Fruit fly (Drosophila melanogaster) whole organism, prepupa: ENCODE data around the gene DCTN6-p27.
A peak's percentile ranks its signal among the peaks of the same experiment; 100 is the strongest.

Experiments used
- Blimp-1 ChIP-seq: fragments of 200-800 bp; sonication (Bioruptor generic); optimal IDR thresholded peaks from 3 replicates; lab custom pipeline; 2017; ENCODE audit warnings: missing biosample characterization, missing genetic modification characterization, mild to moderate bottlenecking, moderate library complexity, missing genetic modification reagents
- CG10669 ChIP-seq: fragments of 200-800 bp; sonication (Bioruptor generic); optimal IDR thresholded peaks from 3 replicates; lab custom pipeline; 2018; ENCODE audit warnings: missing biosample characterization, mild to moderate bottlenecking, missing genetic modification characterization, moderate library complexity
- CG11762 ChIP-seq: fragments of 200-800 bp; sonication (Bioruptor generic); optimal IDR thresholded peaks from 3 replicates; lab custom pipeline; 2016; ENCODE audit warnings: missing biosample characterization, missing genetic modification characterization; ENCODE audit not compliant: insufficient read depth
- CG11902 ChIP-seq: fragments of 200-800 bp; sonication (Bioruptor generic); optimal IDR thresholded peaks from 3 replicates; lab custom pipeline; 2016; ENCODE audit warnings: missing biosample characterization, missing genetic modification characterization
- CG15336 ChIP-seq: fragments of 200-800 bp; sonication (Bioruptor generic); IDR thresholded peaks from 2 replicates; pipeline ENCODE4 v1.3.6; 2022; ENCODE audit warnings: missing biosample characterization, missing genetic modification characterization
- CG1621 ChIP-seq: fragments of 200-800 bp; sonication (Bioruptor generic); optimal IDR thresholded peaks from 3 replicates; lab custom pipeline; 2018; ENCODE audit warnings: missing biosample characterization, mild to moderate bottlenecking, missing genetic modification characterization
- CG16779 ChIP-seq: fragments of 200-800 bp; sonication (Bioruptor generic); optimal IDR thresholded peaks from 3 replicates; lab custom pipeline; 2017; ENCODE audit warnings: missing biosample characterization, mild to moderate bottlenecking, missing genetic modification characterization
- CG3032 ChIP-seq: fragments of 200-800 bp; optimal IDR thresholded peaks from 2 replicates; lab custom pipeline; 2019; ENCODE audit warnings: missing biosample characterization, mild to moderate bottlenecking, missing genetic modification characterization, moderate library complexity
- CG32006 ChIP-seq: fragments of 200-800 bp; sonication (Bioruptor generic); optimal IDR thresholded peaks from 3 replicates; lab custom pipeline; 2017; ENCODE audit warnings: missing biosample characterization, mild to moderate bottlenecking, missing genetic modification characterization
- CG34406 ChIP-seq: fragments of 200-800 bp; sonication (Bioruptor generic); optimal IDR thresholded peaks from 3 replicates; lab custom pipeline; 2016; ENCODE audit warnings: missing biosample characterization, missing genetic modification characterization
- CG3919 ChIP-seq: fragments of 200-800 bp; sonication (Bioruptor generic); optimal IDR thresholded peaks from 3 replicates; lab custom pipeline; 2016; ENCODE audit warnings: missing biosample characterization, missing genetic modification characterization
- CG4318 ChIP-seq: fragments of 200-800 bp; sonication (Bioruptor generic); optimal IDR thresholded peaks from 3 replicates; lab custom pipeline; 2017; ENCODE audit warnings: missing biosample characterization, mild to moderate bottlenecking, missing genetic modification characterization
- CG6276 ChIP-seq: fragments of 200-800 bp; sonication (Bioruptor generic); optimal IDR thresholded peaks from 2 replicates; lab custom pipeline; 2017; ENCODE audit warnings: missing biosample characterization, mild to moderate bottlenecking, missing genetic modification characterization
- CG6808 ChIP-seq: fragments of 200-800 bp; sonication (Bioruptor generic); optimal IDR thresholded peaks from 3 replicates; lab custom pipeline; 2017; ENCODE audit warnings: missing biosample characterization, missing genetic modification characterization, mild to moderate bottlenecking, moderate library complexity, missing genetic modification reagents
- CG6854 ChIP-seq: fragments of 200-800 bp; sonication (Bioruptor generic); optimal IDR thresholded peaks from 2 replicates; lab custom pipeline; 2017; ENCODE audit warnings: missing biosample characterization, mild to moderate bottlenecking, missing genetic modification characterization
- CG7368 ChIP-seq: fragments of 200-800 bp; sonication (Bioruptor generic); optimal IDR thresholded peaks from 3 replicates; lab custom pipeline; 2016; ENCODE audit warnings: missing biosample characterization, missing genetic modification characterization
- CG8319 ChIP-seq: fragments of 200-800 bp; sonication (Bioruptor generic); optimal IDR thresholded peaks from 3 replicates; lab custom pipeline; 2016; ENCODE audit warnings: missing biosample characterization, missing genetic modification characterization
- CG8632 ChIP-seq: fragments of 200-800 bp; sonication (Bioruptor generic); optimal IDR thresholded peaks from 3 replicates; lab custom pipeline; 2016; ENCODE audit warnings: missing biosample characterization, missing genetic modification characterization
- CG9139 ChIP-seq: fragments of 200-800 bp; sonication (Bioruptor generic); optimal IDR thresholded peaks from 3 replicates; lab custom pipeline; 2017; ENCODE audit warnings: missing biosample characterization, mild to moderate bottlenecking, missing genetic modification characterization
- Eip75B ChIP-seq: fragments of 200-800 bp; sonication (Bioruptor generic); optimal IDR thresholded peaks from 3 replicates; lab custom pipeline; 2016; ENCODE audit warnings: missing biosample characterization, missing genetic modification characterization
- Eip78C ChIP-seq: fragments of 200-800 bp; sonication (Bioruptor generic); peaks from one replicate; lab custom pipeline; 2016; ENCODE audit warnings: missing biosample characterization, missing genetic modification characterization
- Eip93F ChIP-seq: fragments of 200-800 bp; sonication (Bioruptor generic); optimal IDR thresholded peaks from 2 replicates; lab custom pipeline; 2016; ENCODE audit warnings: missing biosample characterization, mild to moderate bottlenecking, missing genetic modification characterization
- Ets21C ChIP-seq: fragments of 200-800 bp; sonication (Bioruptor generic); optimal IDR thresholded peaks from 3 replicates; lab custom pipeline; 2016; ENCODE audit warnings: missing biosample characterization, missing genetic modification characterization
- Ets96B ChIP-seq: fragments of 200-800 bp; optimal IDR thresholded peaks from 2 replicates; lab custom pipeline; 2019; ENCODE audit warnings: missing biosample characterization, mild to moderate bottlenecking, missing genetic modification characterization, moderate library complexity
- Gug ChIP-seq: fragments of 200-800 bp; sonication (Bioruptor generic); IDR thresholded peaks from 2 replicates; pipeline ENCODE4 v1.3.6; 2022; ENCODE audit warnings: missing biosample characterization, missing genetic modification characterization
- Hr39 ChIP-seq: fragments of 200-800 bp; sonication (Bioruptor generic); optimal IDR thresholded peaks from 2 replicates; lab custom pipeline; 2016; ENCODE audit warnings: missing biosample characterization, missing genetic modification characterization
- Lpt ChIP-seq: fragments of 200-800 bp; sonication (Bioruptor generic); optimal IDR thresholded peaks from 3 replicates; lab custom pipeline; 2016; ENCODE audit warnings: missing biosample characterization, missing genetic modification characterization
- OdsH ChIP-seq: fragments of 200-800 bp; sonication (Bioruptor generic); optimal IDR thresholded peaks from 3 replicates; lab custom pipeline; 2016; ENCODE audit warnings: missing biosample characterization, missing genetic modification characterization
- Smox ChIP-seq: fragments of 200-800 bp; sonication (Bioruptor generic); optimal IDR thresholded peaks from 3 replicates; lab custom pipeline; 2016; ENCODE audit warnings: missing biosample characterization, missing genetic modification characterization
- Sox102F ChIP-seq: fragments of 200-800 bp; sonication (Bioruptor generic); optimal IDR thresholded peaks from 2 replicates; lab custom pipeline; 2016; ENCODE audit warnings: missing biosample characterization, mild to moderate bottlenecking, missing genetic modification characterization
- Sox14 ChIP-seq: fragments of 200-800 bp; sonication (Bioruptor generic); optimal IDR thresholded peaks from 3 replicates; lab custom pipeline; 2016; ENCODE audit warnings: missing biosample characterization, missing genetic modification characterization
- Sox15 ChIP-seq: fragments of 200-800 bp; sonication (Bioruptor generic); optimal IDR thresholded peaks from 3 replicates; lab custom pipeline; 2016; ENCODE audit warnings: missing biosample characterization, missing genetic modification characterization
- achi ChIP-seq: fragments of 200-800 bp; sonication (Bioruptor generic); optimal IDR thresholded peaks from 3 replicates; lab custom pipeline; 2016; ENCODE audit warnings: missing biosample characterization, missing genetic modification characterization
- acj6 ChIP-seq: fragments of 200-800 bp; sonication (Bioruptor generic); optimal IDR thresholded peaks from 3 replicates; lab custom pipeline; 2016; ENCODE audit warnings: missing biosample characterization, missing genetic modification characterization
- cyc ChIP-seq: fragments of 200-800 bp; sonication (Bioruptor generic); optimal IDR thresholded peaks from 3 replicates; lab custom pipeline; 2016; ENCODE audit warnings: missing biosample characterization, missing genetic modification characterization
- dac ChIP-seq: fragments of 200-800 bp; sonication (Bioruptor generic); optimal IDR thresholded peaks from 2 replicates; lab custom pipeline; 2017; ENCODE audit warnings: missing biosample characterization, mild to moderate bottlenecking, missing genetic modification characterization
- dsx ChIP-seq: fragments of 200-800 bp; optimal IDR thresholded peaks from 3 replicates; lab custom pipeline; 2019; ENCODE audit warnings: missing biosample characterization, mild to moderate bottlenecking, missing genetic modification characterization, moderate library complexity; ENCODE audit not compliant: poor library complexity, severe bottlenecking
- eg ChIP-seq: fragments of 200-800 bp; sonication (Bioruptor generic); IDR thresholded peaks from 3 replicates; pipeline ENCODE4 v1.3.6; 2022; ENCODE audit warnings: missing biosample characterization, missing genetic modification characterization
- fd85E ChIP-seq: fragments of 200-800 bp; sonication (Bioruptor generic); optimal IDR thresholded peaks from 3 replicates; lab custom pipeline; 2016; ENCODE audit warnings: missing biosample characterization, missing genetic modification characterization
- fkh ChIP-seq: fragments of 200-800 bp; sonication (Bioruptor generic); optimal IDR thresholded peaks from 3 replicates; lab custom pipeline; 2017; ENCODE audit warnings: missing biosample characterization, mild to moderate bottlenecking, missing genetic modification characterization, moderate library complexity
- net ChIP-seq: fragments of 200-800 bp; sonication (Bioruptor generic); optimal IDR thresholded peaks from 3 replicates; lab custom pipeline; 2016; ENCODE audit warnings: missing biosample characterization, missing genetic modification characterization
- pdm3 ChIP-seq: fragments of 200-800 bp; sonication (Bioruptor generic); optimal IDR thresholded peaks from 3 replicates; lab custom pipeline; 2016; ENCODE audit warnings: missing biosample characterization, missing genetic modification characterization
- salr ChIP-seq, 2 experiments: fragments of 200-800 bp; sonication (Bioruptor generic); optimal IDR thresholded peaks; 3 replicates each; lab custom pipeline; 2016 to 2018; ENCODE audit warnings: missing biosample characterization in 2 of 2, missing genetic modification characterization in 2 of 2, mild to moderate bottlenecking in 1 of 2
- spab ChIP-seq: fragments of 200-800 bp; sonication (Bioruptor generic); optimal IDR thresholded peaks from 2 replicates; lab custom pipeline; 2017; ENCODE audit warnings: missing biosample characterization, mild to moderate bottlenecking, missing genetic modification characterization, missing genetic modification reagents
- ss ChIP-seq, 2 experiments: fragments of 200-800 bp; sonication (Bioruptor generic); optimal IDR thresholded peaks; 2 replicates in 1 of 2; 3 replicates in 1 of 2; lab custom pipeline; 2017 to 2018; ENCODE audit warnings: mild to moderate bottlenecking in 2 of 2, missing biosample characterization in 2 of 2, missing genetic modification characterization in 2 of 2, moderate library complexity in 1 of 2
- svp ChIP-seq: fragments of 200-800 bp; sonication (Bioruptor generic); peaks from one replicate; lab custom pipeline; 2016; ENCODE audit warnings: missing biosample characterization, missing genetic modification characterization
- topi ChIP-seq: fragments of 200-800 bp; sonication (Bioruptor generic); optimal IDR thresholded peaks from 3 replicates; lab custom pipeline; 2016; ENCODE audit warnings: missing biosample characterization, missing genetic modification characterization
- vri ChIP-seq: fragments of 200-800 bp; sonication (Bioruptor generic); optimal IDR thresholded peaks from 3 replicates; lab custom pipeline; 2016; ENCODE audit warnings: missing biosample characterization, mild to moderate bottlenecking, missing genetic modification characterization

The DCTN6-p27 gene

dm6 chr2L:19134366-19134689 lies 2.2 kb downstream of the DCTN6-p27 start:
- TF ChIP-seq eg (GFP tag; lab: Robert Waterston, UW) (0 out of 3 replicates have a peak, but pooled peaks have one; percentile 4), salr (GFP tag; optimal IDR thresholded peaks at IDR 0.05; lab: Kevin White, UChicago) (no peak), Eip78C (peak; percentile 60), Hr39 (GFP tag; lab: Kevin White, UChicago) (peak; percentile 2), CG15336 (GFP tag; lab: Robert Waterston, UW) (no peak)

dm6 chr2L:19134814-19135523 lies 2.8 kb downstream of the DCTN6-p27 start, which contains the start of gene Polr1D:
Gene Polr1D, minus strand, starts transcription at chr2L:19135233.
- no peak for TF ChIP-seq fd85E (GFP tag; lab: Kevin White, UChicago)
- TF ChIP-seq Lpt, result peak; percentile 50
- TF ChIP-seq ss (GFP tag; optimal IDR thresholded peaks at IDR 0.05; lab: Kevin White, UChicago), result peak; percentile 26 to 71
- no peak for TF ChIP-seq CG15336 (GFP tag; lab: Robert Waterston, UW)
- peak; percentile 14 for TF ChIP-seq Eip75B (GFP tag; lab: Kevin White, UChicago)
- peak; percentile 39 for TF ChIP-seq CG34406 (GFP tag; lab: Kevin White, UChicago)
- no peak for TF ChIP-seq Hr39 (GFP tag; lab: Kevin White, UChicago)
- TF ChIP-seq CG8632, result no peak
- TF ChIP-seq CG8319 (GFP tag; lab: Kevin White, UChicago), result no peak
- peak; percentile 28 for TF ChIP-seq Blimp-1 (GFP tag; lab: Kevin White, UChicago)
- TF ChIP-seq CG3919 (GFP tag; lab: Kevin White, UChicago), result peak; percentile 51
- TF ChIP-seq achi (GFP tag; lab: Kevin White, UChicago), result peak; percentile 60
- peak; percentile 49 for TF ChIP-seq OdsH (GFP tag; lab: Kevin White, UChicago)
- no peak for TF ChIP-seq Gug (GFP tag; lab: Robert Waterston, UW)
- no peak for TF ChIP-seq Sox102F (GFP tag; lab: Kevin White, UChicago)
- peak; percentile 48 for TF ChIP-seq Smox
- peak; percentile 38 for TF ChIP-seq CG32006 (GFP tag; lab: Kevin White, UChicago)
- peak; percentile 95 for TF ChIP-seq vri
- TF ChIP-seq CG3032 (tag; lab: Kevin White, UChicago), result no peak
- TF ChIP-seq salr (GFP tag; optimal IDR thresholded peaks at IDR 0.05; lab: Kevin White, UChicago), result peak in 1 of 2 experiments; percentile 26
- no peak for TF ChIP-seq pdm3
- TF ChIP-seq svp (GFP tag; lab: Kevin White, UChicago), result peak; percentile 84
- TF ChIP-seq Eip93F (GFP tag; lab: Kevin White, UChicago), result no peak
- TF ChIP-seq CG7368 (GFP tag; lab: Kevin White, UChicago), result no peak
- no peak for TF ChIP-seq CG6276 (GFP tag; lab: Kevin White, UChicago)
- no peak for TF ChIP-seq CG4318 (GFP tag; lab: Kevin White, UChicago)
- TF ChIP-seq Ets21C (GFP tag; lab: Kevin White, UChicago), result no peak
- TF ChIP-seq acj6 (GFP tag; lab: Kevin White, UChicago), result no peak
- peak; percentile 26 for TF ChIP-seq CG6808 (GFP tag; lab: Kevin White, UChicago)
- peak; percentile 48 for TF ChIP-seq dsx
- TF ChIP-seq CG11762 (GFP tag; lab: Kevin White, UChicago), result no peak
- TF ChIP-seq topi (GFP tag; lab: Kevin White, UChicago), result peak; percentile 48
- TF ChIP-seq Ets96B, result peak; percentile 54
- peak; percentile 26 for TF ChIP-seq CG11902
- TF ChIP-seq net (GFP tag; lab: Kevin White, UChicago), result no peak
- peak; percentile 33 for TF ChIP-seq cyc (GFP tag; lab: Kevin White, UChicago)
- peak; percentile 26 for TF ChIP-seq spab (GFP tag; lab: Kevin White, UChicago)
- TF ChIP-seq CG10669 (GFP tag; lab: Kevin White, UChicago), result no peak
- no peak for TF ChIP-seq CG16779 (tag; lab: Kevin White, UChicago)
- peak; percentile 47 for TF ChIP-seq CG6854
- peak; percentile 10 for TF ChIP-seq Sox14
- TF ChIP-seq eg (GFP tag; lab: Robert Waterston, UW), result peak; percentile 11; the same call in 1 of the 3 replicates
- no peak for TF ChIP-seq fkh
- no peak for TF ChIP-seq dac (GFP tag; lab: Kevin White, UChicago)
- peak; percentile 9 for TF ChIP-seq Sox15 (GFP tag; lab: Kevin White, UChicago)
- TF ChIP-seq CG9139 (GFP tag; lab: Kevin White, UChicago), result no peak
- peak; percentile 34 for TF ChIP-seq CG1621 (tag; lab: Kevin White, UChicago)
